Worm (Caenorhabditis elegans) whole organism, L1 larva: ENCODE results near the gene Y39A1A.16.

Source experiments
- C34B4.2 ChIP-seq: sonication (generic microtip); optimal IDR thresholded peaks from 2 replicates; lab custom pipeline; 2017; ENCODE audit warnings: mild to moderate bottlenecking, missing genetic modification characterization, missing compliant biosample characterization
- aha-1 ChIP-seq: fragments of 150-350 bp; optimal IDR thresholded peaks from 2 replicates; lab custom pipeline; 2014; ENCODE audit warnings: missing biosample characterization, missing genetic modification characterization
- alr-1 ChIP-seq: fragments of 200-800 bp; sonication (Bioruptor generic); optimal IDR thresholded peaks from 2 replicates; lab custom pipeline; 2018; ENCODE audit warnings: borderline replicate concordance, mild to moderate bottlenecking, missing genetic modification characterization, missing compliant biosample characterization
- ama-1 ChIP-seq: fragments of 150-350 bp; optimal IDR thresholded peaks from 2 replicates; lab custom pipeline; 2014
- blmp-1 ChIP-seq: fragments of 150-350 bp; optimal IDR thresholded peaks from 2 replicates; lab custom pipeline; 2014; ENCODE audit warnings: missing biosample characterization, missing genetic modification characterization
- ceh-90 ChIP-seq: sonication (generic microtip); optimal IDR thresholded peaks from 2 replicates; lab custom pipeline; 2016; ENCODE audit warnings: missing genetic modification characterization, missing compliant biosample characterization
- ces-1 ChIP-seq: fragments of 150-350 bp; optimal IDR thresholded peaks from 2 replicates; lab custom pipeline; 2014; ENCODE audit warnings: missing biosample characterization, missing genetic modification reagents, missing genetic modification characterization
- efl-1 ChIP-seq, 4 experiments: fragments of 150-350 bp; optimal IDR thresholded peaks in 3 of 4; peaks in 1 of 4; 1 replicate in 1 of 4; 2 replicates in 3 of 4; lab custom pipeline; 2014; ENCODE audit warnings: missing biosample characterization in 2 of 4, missing genetic modification characterization in 2 of 4, missing genetic modification reagents in 2 of 4
- efl-3 ChIP-seq: fragments of 200-800 bp; sonication (Bioruptor generic); optimal IDR thresholded peaks from 2 replicates; lab custom pipeline; 2018; ENCODE audit warnings: mild to moderate bottlenecking, missing genetic modification characterization, missing compliant biosample characterization
- elt-2 ChIP-seq: sonication (generic microtip); optimal IDR thresholded peaks from 2 replicates; lab custom pipeline; 2016; ENCODE audit warnings: missing genetic modification characterization, mild to moderate bottlenecking, inconsistent platforms, missing compliant biosample characterization, missing genetic modification reagents
- elt-3 ChIP-seq, 6 experiments: fragments of 150-350 bp in 1 of 6; sonication (generic microtip); optimal IDR thresholded peaks; 2 replicates each; lab custom pipeline; 2017 to 2018; ENCODE audit warnings: missing biosample characterization in 6 of 6, missing genetic modification characterization in 6 of 6, inconsistent platforms in 1 of 6
- ets-5 ChIP-seq: fragments of 200-800 bp; sonication (Bioruptor generic); IDR thresholded peaks from 2 replicates; pipeline ENCODE4 v1.3.6; 2022; ENCODE audit warnings: missing genetic modification characterization, missing compliant biosample characterization
- fkh-8 ChIP-seq: sonication (generic microtip); optimal IDR thresholded peaks from 2 replicates; lab custom pipeline; 2016; ENCODE audit warnings: mild to moderate bottlenecking, missing genetic modification characterization, missing compliant biosample characterization
- hlh-17 ChIP-seq: fragments of 200-800 bp; sonication (Bioruptor generic); optimal IDR thresholded peaks from 2 replicates; lab custom pipeline; 2018; ENCODE audit warnings: missing genetic modification characterization, mild to moderate bottlenecking, missing compliant biosample characterization, moderate library complexity, borderline replicate concordance
- irx-1 ChIP-seq: sonication (generic microtip); optimal IDR thresholded peaks from 2 replicates; lab custom pipeline; 2016; ENCODE audit warnings: missing genetic modification characterization, missing compliant biosample characterization
- isw-1 ChIP-seq: fragments of 200-800 bp; sonication (Bioruptor generic); IDR thresholded peaks from 2 replicates; pipeline ENCODE4 v1.3.6; 2022; ENCODE audit warnings: missing genetic modification characterization, missing compliant biosample characterization
- lin-13 ChIP-seq: fragments of 150-350 bp; optimal IDR thresholded peaks from 2 replicates; lab custom pipeline; 2014; ENCODE audit warnings: missing biosample characterization, missing genetic modification reagents, missing genetic modification characterization
- lin-14 ChIP-seq: fragments of 200-800 bp; sonication (Bioruptor generic); optimal IDR thresholded peaks from 2 replicates; lab custom pipeline; 2018; ENCODE audit warnings: mild to moderate bottlenecking, missing genetic modification characterization, moderate library complexity, missing compliant biosample characterization
- lin-35 ChIP-seq, 2 experiments: fragments of 150-350 bp; optimal IDR thresholded peaks; 2 replicates each; lab custom pipeline; 2014; ENCODE audit warnings: missing biosample characterization in 2 of 2, missing genetic modification characterization in 2 of 2, missing genetic modification reagents in 2 of 2
- lir-3 ChIP-seq: sonication (generic microtip); optimal IDR thresholded peaks from 2 replicates; lab custom pipeline; 2016; ENCODE audit warnings: mild to moderate bottlenecking, missing genetic modification characterization, moderate library complexity, missing compliant biosample characterization; ENCODE audit not compliant: poor library complexity
- lsy-2 ChIP-seq, 2 experiments: fragments of 150-350 bp; optimal IDR thresholded peaks; 2 replicates each; lab custom pipeline; 2014; ENCODE audit warnings: missing biosample characterization in 2 of 2, missing genetic modification characterization in 2 of 2
- mab-9 ChIP-seq: fragments of 200-800 bp; sonication (Bioruptor generic); IDR thresholded peaks from 2 replicates; pipeline ENCODE4 v1.3.6; 2022; ENCODE audit warnings: missing genetic modification reagents, missing genetic modification characterization, missing compliant biosample characterization
- mep-1 ChIP-seq: fragments of 150-350 bp; optimal IDR thresholded peaks from 2 replicates; lab custom pipeline; 2014; ENCODE audit warnings: missing biosample characterization, missing genetic modification characterization
- nhr-12 ChIP-seq: sonication (generic microtip); optimal IDR thresholded peaks from 2 replicates; lab custom pipeline; 2017; ENCODE audit warnings: missing biosample characterization, missing genetic modification characterization
- nhr-19 ChIP-seq: fragments of 200-800 bp; sonication (Bioruptor generic); conservative IDR thresholded peaks from 2 replicates; pipeline ENCODE4 v1.3.6; 2022; ENCODE audit warnings: missing genetic modification characterization, missing compliant biosample characterization
- nhr-20 ChIP-seq: sonication (generic microtip); optimal IDR thresholded peaks from 2 replicates; lab custom pipeline; 2016; ENCODE audit warnings: mild to moderate bottlenecking, missing genetic modification characterization, missing compliant biosample characterization
- nhr-71 ChIP-seq: sonication (generic microtip); optimal IDR thresholded peaks from 2 replicates; lab custom pipeline; 2016; ENCODE audit warnings: mild to moderate bottlenecking, missing genetic modification characterization, moderate library complexity, missing compliant biosample characterization
- nhr-85 ChIP-seq: sonication (generic microtip); peaks from one replicate; lab custom pipeline; 2016; ENCODE audit warnings: missing genetic modification characterization, inconsistent platforms, missing compliant biosample characterization
- pag-3 ChIP-seq: sonication (generic microtip); optimal IDR thresholded peaks from 2 replicates; lab custom pipeline; 2017; ENCODE audit warnings: missing genetic modification characterization, mild to moderate bottlenecking, missing compliant biosample characterization, antibody characterized with exemption, borderline replicate concordance; ENCODE audit not compliant: insufficient read depth
- pax-3 ChIP-seq: fragments of 200-800 bp; sonication (Bioruptor generic); optimal IDR thresholded peaks from 2 replicates; lab custom pipeline; 2018; ENCODE audit warnings: mild to moderate bottlenecking, missing genetic modification characterization, moderate library complexity, missing compliant biosample characterization
- pqm-1 ChIP-seq: sonication (generic microtip); optimal IDR thresholded peaks from 3 replicates; lab custom pipeline; 2017; ENCODE audit warnings: missing biosample characterization, missing genetic modification characterization
- skn-1 ChIP-seq: fragments of 150-350 bp; optimal IDR thresholded peaks from 2 replicates; lab custom pipeline; 2014; ENCODE audit warnings: missing biosample characterization, missing genetic modification characterization
- snu-23 ChIP-seq: sonication (generic microtip); optimal IDR thresholded peaks from 2 replicates; lab custom pipeline; 2016; ENCODE audit warnings: missing genetic modification characterization, missing compliant biosample characterization
- sox-4 ChIP-seq: sonication (generic microtip); optimal IDR thresholded peaks from 2 replicates; lab custom pipeline; 2016; ENCODE audit warnings: missing genetic modification characterization, missing compliant biosample characterization
- sptf-1 ChIP-seq: fragments of 150-350 bp; optimal IDR thresholded peaks from 2 replicates; lab custom pipeline; 2014; ENCODE audit warnings: missing biosample characterization, missing genetic modification characterization
- tlp-1 ChIP-seq: fragments of 150-350 bp; optimal IDR thresholded peaks from 2 replicates; lab custom pipeline; 2014; ENCODE audit warnings: missing biosample characterization, missing genetic modification characterization
- xbp-1 ChIP-seq: sonication (generic microtip); optimal IDR thresholded peaks from 2 replicates; lab custom pipeline; 2016; ENCODE audit warnings: missing genetic modification characterization, missing compliant biosample characterization
- zip-4 ChIP-seq: fragments of 200-800 bp; sonication (Bioruptor generic); optimal IDR thresholded peaks from 2 replicates; lab custom pipeline; 2018; ENCODE audit warnings: mild to moderate bottlenecking, missing genetic modification characterization, moderate library complexity, missing compliant biosample characterization

Y39A1A.16 gene

DNA sequence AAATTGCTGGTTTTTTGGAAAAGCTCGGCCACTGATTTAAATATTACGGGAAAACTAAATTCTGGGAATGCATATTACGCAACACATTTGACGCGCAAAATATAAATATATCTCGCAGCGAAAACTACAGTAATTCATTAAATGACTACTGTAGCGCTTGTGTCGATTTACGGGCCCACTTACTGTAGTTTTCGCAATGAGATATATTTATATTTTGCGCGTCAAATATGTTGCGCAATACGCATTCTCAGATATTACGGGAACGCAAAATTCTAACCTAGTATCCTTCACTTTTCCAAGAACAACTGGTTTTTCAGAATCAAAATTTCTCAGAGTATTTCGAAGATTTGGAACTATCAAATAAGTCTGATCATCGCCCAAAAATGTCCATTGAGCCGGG, 30.6 kb downstream of the Y39A1A.16 start:
- TF ChIP-seq lir-3 (no peak), sox-4 (tag; lab: Kevin White, UChicago) (no peak), tlp-1 (tag; lab: Kevin White, UChicago) (no peak), irx-1 (no peak), elt-2 (tag; lab: Kevin White, UChicago) (no peak), nhr-71 (tag; lab: Kevin White, UChicago) (no peak), pqm-1 (tag; lab: Kevin White, UChicago) (no peak), nhr-20 (no peak), lsy-2 (tag; optimal IDR thresholded peaks at IDR 0.05; lab: Kevin White, UChicago) (no peak), efl-1 (optimal IDR thresholded peaks at IDR 0.05; lab: Kevin White, UChicago) (no peak), efl-1 (GFP tag; optimal IDR thresholded peaks at IDR 0.05 in 1 of 2; lab: Kevin White, UChicago) (no peak), ets-5 (GFP tag; lab: Robert Waterston, UW) (no peak), sptf-1 (no peak), blmp-1 (tag; lab: Kevin White, UChicago) (no peak), fkh-8 (tag; lab: Kevin White, UChicago) (no peak), zip-4 (GFP tag; lab: Kevin White, UChicago) (no peak), alr-1 (no peak), hlh-17 (GFP tag; lab: Kevin White, UChicago) (no peak), mab-9 (GFP tag; lab: Robert Waterston, UW) (no peak), elt-3 (tag; optimal IDR thresholded peaks at IDR 0.05; lab: Kevin White, UChicago) (no peak)

DNA sequence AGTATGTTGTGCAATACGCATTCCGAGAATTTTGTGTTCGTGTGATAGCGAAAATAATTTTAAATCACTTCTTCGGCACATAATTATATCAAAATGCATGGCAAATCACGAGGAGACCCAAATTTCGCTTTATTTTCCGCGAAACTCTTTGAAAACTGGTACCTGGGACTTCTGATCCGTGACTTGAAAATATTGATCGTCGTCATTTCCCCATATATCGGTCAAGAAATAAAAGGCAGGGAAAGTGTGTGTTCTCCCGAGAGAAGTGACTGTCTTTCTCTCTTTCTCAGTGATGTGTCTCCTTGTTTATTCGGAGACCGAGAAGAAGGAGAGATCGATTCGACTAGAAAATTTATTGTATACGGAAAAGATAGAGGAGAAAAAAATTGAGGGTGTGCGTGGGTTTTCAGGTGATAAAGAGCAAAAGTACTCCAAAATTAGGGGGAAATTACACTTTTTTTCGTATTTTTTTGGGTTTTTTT, 32.2 kb downstream of the Y39A1A.16 start, which contains the start of gene W09D10.5:
TSS of gene W09D10.5 (minus strand) at position 345 of the 482 bp plus-strand sequence.
- TF ChIP-seq mab-9 (GFP tag; lab: Robert Waterston, UW) (no peak), efl-3 (no peak), nhr-85 (tag; lab: Kevin White, UChicago) (peak; percentile 48), nhr-19 (GFP tag; lab: Robert Waterston, UW) (no peak), lin-35 (GFP tag; optimal IDR thresholded peaks at IDR 0.05; lab: Kevin White, UChicago) (peak in 1 of 2 experiments; percentile 41), nhr-20 (peak; percentile 15), sox-4 (tag; lab: Kevin White, UChicago) (no peak), mep-1 (tag; lab: Kevin White, UChicago) (peak; percentile 27), blmp-1 (tag; lab: Kevin White, UChicago) (peak; percentile 94), ama-1 (lab: Kevin White, UChicago) (peak; percentile 29), hlh-17 (GFP tag; lab: Kevin White, UChicago) (no peak), pax-3 (tag; lab: Kevin White, UChicago) (peak; percentile 27), ces-1 (no peak), alr-1 (no peak), elt-2 (tag; lab: Kevin White, UChicago) (no peak), lin-14 (GFP tag; lab: Kevin White, UChicago) (peak; percentile 31), isw-1 (GFP tag; lab: Robert Waterston, UW) (no peak), snu-23 (GFP tag; lab: Kevin White, UChicago) (peak; percentile 34), skn-1 (tag; lab: Kevin White, UChicago) (no peak), nhr-71 (tag; lab: Kevin White, UChicago) (peak; percentile 4), lin-13 (GFP tag; lab: Kevin White, UChicago) (no peak), lsy-2 (tag; optimal IDR thresholded peaks at IDR 0.05; lab: Kevin White, UChicago) (peak in 1 of 2 experiments; percentile 40), C34B4.2 (tag; lab: Kevin White, UChicago) (no peak), nhr-12 (tag; lab: Kevin White, UChicago) (no peak), ceh-90 (tag; lab: Kevin White, UChicago) (no peak), pag-3 (tag; lab: Kevin White, UChicago) (no peak), xbp-1 (tag; lab: Kevin White, UChicago) (no peak), aha-1 (no peak)
- TF ChIP-seq, all 84 proteins: peak for 11
